Worm (Caenorhabditis elegans) whole organism, mixed stage, embryonic: Measurements from ENCODE around the gene W08G11.3.

Experiments used
- blmp-1 ChIP-seq: fragments of 150-350 bp; optimal IDR thresholded peaks from 2 replicates; lab custom pipeline; 2014; ENCODE audit warnings: missing biosample characterization, missing genetic modification characterization
- nhr-12 ChIP-seq: fragments of 150-350 bp; optimal IDR thresholded peaks from 2 replicates; lab custom pipeline; 2014; ENCODE audit warnings: missing biosample characterization, missing genetic modification characterization
- nhr-28 ChIP-seq: fragments of 150-350 bp; optimal IDR thresholded peaks from 2 replicates; lab custom pipeline; 2014; ENCODE audit warnings: missing biosample characterization, missing genetic modification characterization
- unc-62 ChIP-seq: fragments of 150-350 bp; optimal IDR thresholded peaks from 2 replicates; lab custom pipeline; 2014; ENCODE audit warnings: missing biosample characterization, missing genetic modification reagents, missing genetic modification characterization

DNA sequence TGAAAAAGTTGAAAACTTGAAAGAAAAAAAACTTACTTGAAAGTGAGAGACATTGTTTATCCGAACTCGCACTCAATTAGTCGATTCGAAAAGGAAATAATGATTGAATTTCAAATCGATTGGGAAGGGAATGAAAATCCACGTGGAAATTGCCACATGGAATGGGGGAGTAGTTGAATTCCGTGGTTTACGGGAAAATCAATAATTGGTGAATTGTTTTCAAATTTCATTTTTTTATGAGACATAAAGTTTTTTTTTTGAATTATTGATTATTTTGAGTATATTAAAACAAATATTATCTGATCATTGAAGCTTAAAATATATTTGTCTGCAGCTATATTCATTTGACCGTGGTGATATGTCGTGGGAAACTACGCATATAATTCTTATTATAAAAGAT is 10.4 kb downstream of the W08G11.3 start, which contains the start of gene F13A7.1:
- TF ChIP-seq unc-62 (GFP tag; lab: Kevin White, UChicago) = no peak
- no peak for TF ChIP-seq blmp-1 (tag; lab: Kevin White, UChicago)
- TF ChIP-seq nhr-28 (tag; lab: Kevin White, UChicago) = no peak
- no peak for TF ChIP-seq nhr-12 (tag; lab: Kevin White, UChicago)
